Fruit fly (Drosophila melanogaster) whole organism, adult: ENCODE results near the gene CG3690.

Experiments used
- CG11617 ChIP-seq: fragments of 200-800 bp; sonication (Bioruptor generic); optimal IDR thresholded peaks from 2 replicates; lab custom pipeline; 2017; ENCODE audit warnings: mild to moderate bottlenecking, missing biosample characterization, missing genetic modification reagents, missing genetic modification characterization
- CG12768 ChIP-seq: fragments of 200-800 bp; sonication (Bioruptor generic); optimal IDR thresholded peaks from 2 replicates; lab custom pipeline; 2017; ENCODE audit warnings: missing biosample characterization, missing genetic modification characterization, mild to moderate bottlenecking, moderate library complexity, missing genetic modification reagents
- CG33017 ChIP-seq: fragments of 200-800 bp; sonication (Bioruptor generic); optimal IDR thresholded peaks from 2 replicates; lab custom pipeline; 2018; ENCODE audit warnings: missing biosample characterization, mild to moderate bottlenecking, missing genetic modification characterization, moderate library complexity
- CG5204 ChIP-seq: fragments of 200-800 bp; sonication (Bioruptor generic); optimal IDR thresholded peaks from 2 replicates; lab custom pipeline; 2016; ENCODE audit warnings: missing biosample characterization, missing genetic modification characterization
- CG7045 ChIP-seq: fragments of 200-800 bp; sonication (Bioruptor generic); optimal IDR thresholded peaks from 2 replicates; lab custom pipeline; 2017; ENCODE audit warnings: missing biosample characterization, mild to moderate bottlenecking, missing genetic modification characterization
- Clk ChIP-seq: fragments of 200-800 bp; sonication (Bioruptor generic); optimal IDR thresholded peaks from 2 replicates; lab custom pipeline; 2017; ENCODE audit warnings: missing biosample characterization, missing genetic modification characterization
- Hr96 ChIP-seq: fragments of 200-800 bp; sonication (Bioruptor generic); optimal IDR thresholded peaks from 2 replicates; lab custom pipeline; 2016; ENCODE audit warnings: missing biosample characterization, missing genetic modification characterization
- cic ChIP-seq: fragments of 200-800 bp; sonication (Bioruptor generic); optimal IDR thresholded peaks from 2 replicates; lab custom pipeline; 2017; ENCODE audit warnings: missing biosample characterization, mild to moderate bottlenecking, missing genetic modification characterization, moderate library complexity
- ovo ChIP-seq: fragments of 200-800 bp; sonication (Bioruptor generic); optimal IDR thresholded peaks from 2 replicates; lab custom pipeline; 2016; ENCODE audit warnings: missing biosample characterization, missing genetic modification characterization
- toe ChIP-seq: fragments of 200-800 bp; sonication (Bioruptor generic); optimal IDR thresholded peaks from 2 replicates; lab custom pipeline; 2016; ENCODE audit warnings: missing biosample characterization, missing genetic modification characterization

DNA sequence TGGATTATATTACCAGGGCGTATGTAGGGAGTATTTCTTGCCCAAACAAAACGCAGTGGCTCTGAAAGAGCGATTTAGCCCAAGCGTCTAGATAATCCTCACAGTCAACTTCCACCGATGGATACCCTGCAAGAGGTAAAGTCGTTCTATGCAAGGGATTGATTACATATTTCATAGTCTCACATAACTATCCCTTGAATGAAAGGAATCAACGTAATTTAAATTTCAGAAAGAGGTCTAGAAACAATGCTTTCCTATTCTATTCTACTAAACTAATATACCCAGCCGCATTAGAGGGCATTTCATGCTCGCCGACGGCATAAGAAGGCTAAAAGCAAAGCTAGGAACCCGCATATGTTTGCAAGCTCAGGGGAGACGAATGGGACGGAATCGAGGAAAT lies 15.1 kb upstream of the CG3690 start:
- TF ChIP-seq toe (GFP tag; lab: Kevin White, UChicago) (no peak), CG7045 (GFP tag; lab: Kevin White, UChicago) (no peak), Clk (no peak), ovo (no peak), cic (GFP tag; lab: Kevin White, UChicago) (no peak), CG11617 (no peak), CG12768 (GFP tag; lab: Kevin White, UChicago) (no peak), CG5204 (GFP tag; lab: Kevin White, UChicago) (no peak), Hr96 (no peak), CG33017 (tag; lab: Kevin White, UChicago) (no peak)
